Fruit fly (Drosophila melanogaster): ENCODE data around the gene CG13674.

dm6 chr3L:8177795-8178564 lies 40.8 kb downstream of the CG13674 start, which contains the start of gene Nmt:
- TF ChIP-seq ttk (optimal IDR thresholded peaks at IDR 0.05) (no peak), psq (optimal IDR thresholded peaks at IDR 0.05) (no peak), h (optimal IDR thresholded peaks at IDR 0.05) (no peak), Sin3A (optimal IDR thresholded peaks at IDR 0.05) (no peak), Myc (optimal IDR thresholded peaks at IDR 0.05) (no peak), insv (optimal IDR thresholded peaks at IDR 0.05) (no peak)

Measured in Kc167 (cell line).